Fruit fly (Drosophila melanogaster) whole organism, embryonic: Measurements from ENCODE around the gene CG6830.

ENCODE experiments used
- CG11093 ChIP-seq: fragments of 200-800 bp; sonication (Bioruptor generic); IDR thresholded peaks from 3 replicates; pipeline ENCODE4 v1.3.6; 2022; ENCODE audit warnings: missing biosample characterization, missing genetic modification characterization
- CG11723 ChIP-seq: fragments of 200-800 bp; sonication (Bioruptor generic); optimal IDR thresholded peaks from 2 replicates; lab custom pipeline; 2017; ENCODE audit warnings: missing biosample characterization, mild to moderate bottlenecking, missing genetic modification characterization
- CG12104 ChIP-seq: fragments of 200-800 bp; sonication (Bioruptor generic); optimal IDR thresholded peaks from 3 replicates; lab custom pipeline; 2016; ENCODE audit warnings: missing biosample characterization, missing genetic modification characterization
- CG12299 ChIP-seq: fragments of 200-800 bp; sonication (Bioruptor generic); optimal IDR thresholded peaks from 2 replicates; lab custom pipeline; 2018; ENCODE audit warnings: missing biosample characterization, mild to moderate bottlenecking, missing genetic modification characterization
- CG12391 ChIP-seq: fragments of 200-800 bp; sonication (Bioruptor generic); optimal IDR thresholded peaks from 3 replicates; lab custom pipeline; 2018; ENCODE audit warnings: missing biosample characterization, mild to moderate bottlenecking, missing genetic modification characterization, moderate library complexity
- CG12942 ChIP-seq: fragments of 200-800 bp; sonication (Bioruptor generic); optimal IDR thresholded peaks from 3 replicates; lab custom pipeline; 2016; ENCODE audit warnings: missing biosample characterization, missing genetic modification characterization
- CG13123 ChIP-seq: fragments of 200-800 bp; sonication (Bioruptor generic); optimal IDR thresholded peaks from 2 replicates; lab custom pipeline; 2016; ENCODE audit warnings: missing biosample characterization, missing genetic modification characterization
- CG13287 ChIP-seq: fragments of 200-800 bp; sonication (Bioruptor generic); IDR thresholded peaks from 2 replicates; pipeline ENCODE4 v1.3.6; 2022; ENCODE audit warnings: missing biosample characterization, missing genetic modification characterization; ENCODE audit not compliant: partially characterized antibody
- CG17802 ChIP-seq: fragments of 200-800 bp; sonication (Bioruptor generic); optimal IDR thresholded peaks from 2 replicates; lab custom pipeline; 2018; ENCODE audit warnings: missing biosample characterization, mild to moderate bottlenecking, missing genetic modification characterization, moderate library complexity
- CG17912 ChIP-seq: fragments of 200-800 bp; sonication (Bioruptor generic); optimal IDR thresholded peaks from 2 replicates; lab custom pipeline; 2018; ENCODE audit warnings: missing biosample characterization, mild to moderate bottlenecking, missing genetic modification characterization
- CG18011 ChIP-seq: fragments of 200-800 bp; sonication (Bioruptor generic); optimal IDR thresholded peaks from 2 replicates; lab custom pipeline; 2017; ENCODE audit warnings: missing biosample characterization, missing genetic modification characterization, mild to moderate bottlenecking, moderate library complexity, missing genotype
- CG2116 ChIP-seq: fragments of 200-800 bp; sonication (Bioruptor generic); optimal IDR thresholded peaks from 3 replicates; lab custom pipeline; 2018; ENCODE audit warnings: missing biosample characterization, mild to moderate bottlenecking, missing genetic modification characterization
- CG2199 ChIP-seq: fragments of 200-800 bp; sonication (Bioruptor generic); IDR thresholded peaks from 3 replicates; pipeline ENCODE4 v1.3.6; 2022; ENCODE audit warnings: missing biosample characterization, missing genetic modification characterization
- CG2712 ChIP-seq: fragments of 200-800 bp; optimal IDR thresholded peaks from 3 replicates; lab custom pipeline; 2019; ENCODE audit warnings: missing biosample characterization, mild to moderate bottlenecking, missing genetic modification characterization, moderate library complexity
- CG3995 ChIP-seq: fragments of 200-800 bp; sonication (Bioruptor generic); optimal IDR thresholded peaks from 3 replicates; lab custom pipeline; 2016; ENCODE audit warnings: missing biosample characterization, missing genetic modification characterization
- CG43689 ChIP-seq: fragments of 200-800 bp; sonication (Bioruptor generic); IDR thresholded peaks from 2 replicates; pipeline ENCODE4 v1.3.6; 2022; ENCODE audit warnings: missing biosample characterization, missing genetic modification characterization
- CG4730 ChIP-seq: fragments of 200-800 bp; sonication (Bioruptor generic); IDR thresholded peaks from 2 replicates; pipeline ENCODE4 v1.3.6; 2022; ENCODE audit warnings: missing biosample characterization, missing genetic modification characterization
- CG5180 ChIP-seq: fragments of 200-800 bp; sonication (Bioruptor generic); optimal IDR thresholded peaks from 3 replicates; lab custom pipeline; 2017; ENCODE audit warnings: missing biosample characterization, missing genetic modification characterization, mild to moderate bottlenecking, moderate library complexity, missing genetic modification reagents
- CG6689 ChIP-seq: fragments of 200-800 bp; sonication (Bioruptor generic); IDR thresholded peaks from 2 replicates; pipeline ENCODE4 v1.3.6; 2022; ENCODE audit warnings: missing biosample characterization, missing genetic modification characterization
- CG7556 ChIP-seq: fragments of 200-800 bp; sonication (Bioruptor generic); optimal IDR thresholded peaks from 2 replicates; lab custom pipeline; 2017; ENCODE audit warnings: missing biosample characterization, mild to moderate bottlenecking, missing genetic modification characterization
- CG8944 ChIP-seq: fragments of 200-800 bp; sonication (Bioruptor generic); optimal IDR thresholded peaks from 3 replicates; lab custom pipeline; 2016; ENCODE audit warnings: missing biosample characterization, missing genetic modification characterization
- Deaf1 ChIP-seq: fragments of 200-800 bp; optimal IDR thresholded peaks from 3 replicates; lab custom pipeline; 2019; ENCODE audit warnings: missing biosample characterization, mild to moderate bottlenecking, missing genetic modification characterization, moderate library complexity
- Doc2 ChIP-seq: fragments of 200-800 bp; sonication (Bioruptor generic); IDR thresholded peaks from 2 replicates; pipeline ENCODE4 v1.3.6; 2022; ENCODE audit warnings: missing biosample characterization, missing genetic modification characterization
- Dref ChIP-seq: fragments of 200-800 bp; sonication (Bioruptor generic); IDR thresholded peaks from 2 replicates; pipeline ENCODE4 v1.3.6; 2022; ENCODE audit warnings: missing biosample characterization, missing genetic modification characterization
- Elba2 ChIP-seq: fragments of 200-800 bp; sonication (Bioruptor generic); optimal IDR thresholded peaks from 3 replicates; lab custom pipeline; 2016; ENCODE audit warnings: missing biosample characterization, missing genetic modification characterization
- HLH4C ChIP-seq: fragments of 200-800 bp; sonication (Bioruptor generic); IDR thresholded peaks from 3 replicates; pipeline ENCODE4 v1.3.6; 2022; ENCODE audit warnings: missing biosample characterization, missing genetic modification characterization; ENCODE audit not compliant: partially characterized antibody
- Hey ChIP-seq: fragments of 200-800 bp; sonication (Bioruptor generic); optimal IDR thresholded peaks from 3 replicates; lab custom pipeline; 2018; ENCODE audit warnings: missing biosample characterization, mild to moderate bottlenecking, missing genetic modification characterization
- Lhr ChIP-seq: fragments of 200-800 bp; sonication (Bioruptor generic); optimal IDR thresholded peaks from 3 replicates; lab custom pipeline; 2017; ENCODE audit warnings: mild to moderate bottlenecking, missing biosample characterization, missing genetic modification reagents, missing genetic modification characterization
- Myb ChIP-seq: fragments of 200-800 bp; sonication (Bioruptor generic); optimal IDR thresholded peaks from 2 replicates; lab custom pipeline; 2016; ENCODE audit warnings: missing biosample characterization, missing genetic modification characterization
- NK7.1 ChIP-seq: fragments of 200-800 bp; sonication (Bioruptor generic); optimal IDR thresholded peaks from 3 replicates; lab custom pipeline; 2016; ENCODE audit warnings: missing biosample characterization, missing genetic modification characterization
- Opbp ChIP-seq: fragments of 200-800 bp; sonication (Bioruptor generic); IDR thresholded peaks from 3 replicates; pipeline ENCODE4 v1.3.6; 2022; ENCODE audit warnings: missing biosample characterization, missing genetic modification characterization; ENCODE audit not compliant: partially characterized antibody
- Poxn ChIP-seq: fragments of 200-800 bp; sonication (Bioruptor generic); IDR thresholded peaks from 2 replicates; pipeline ENCODE4 v1.3.6; 2022; ENCODE audit warnings: missing biosample characterization, missing genetic modification characterization
- Rfx ChIP-seq: fragments of 200-800 bp; sonication (Bioruptor generic); IDR thresholded peaks from 2 replicates; pipeline ENCODE4 v1.3.6; 2022; ENCODE audit warnings: missing biosample characterization, missing genetic modification characterization
- Spps ChIP-seq: fragments of 200-800 bp; sonication (Bioruptor generic); optimal IDR thresholded peaks from 2 replicates; lab custom pipeline; 2018; ENCODE audit warnings: missing biosample characterization, mild to moderate bottlenecking, missing genetic modification characterization
- Taf1 ChIP-seq: fragments of 200-800 bp; sonication (Bioruptor generic); IDR thresholded peaks from 2 replicates; pipeline ENCODE4 v1.3.6; 2022; ENCODE audit warnings: missing biosample characterization, missing genetic modification characterization
- Vsx1 ChIP-seq: fragments of 200-800 bp; sonication (Bioruptor generic); optimal IDR thresholded peaks from 2 replicates; lab custom pipeline; 2017; ENCODE audit warnings: missing biosample characterization, mild to moderate bottlenecking, missing genetic modification characterization, missing genetic modification reagents
- ap ChIP-seq: fragments of 200-800 bp; sonication (Bioruptor generic); IDR thresholded peaks from 2 replicates; pipeline ENCODE4 v1.3.6; 2022; ENCODE audit warnings: missing biosample characterization, missing genetic modification characterization
- az2 ChIP-seq: fragments of 200-800 bp; sonication (Bioruptor generic); optimal IDR thresholded peaks from 3 replicates; lab custom pipeline; 2016; ENCODE audit warnings: missing biosample characterization, missing genetic modification characterization
- da ChIP-seq: fragments of 200-800 bp; sonication (Bioruptor generic); optimal IDR thresholded peaks from 2 replicates; lab custom pipeline; 2016; ENCODE audit warnings: missing biosample characterization, missing genetic modification characterization
- dysf ChIP-seq: fragments of 200-800 bp; sonication (Bioruptor generic); IDR thresholded peaks from 3 replicates; pipeline ENCODE4 v1.3.6; 2022; ENCODE audit warnings: missing biosample characterization, missing genetic modification characterization
- exex ChIP-seq: fragments of 200-800 bp; sonication (Bioruptor generic); optimal IDR thresholded peaks from 4 replicates; lab custom pipeline; 2018; ENCODE audit warnings: missing biosample characterization, mild to moderate bottlenecking, missing genetic modification characterization, moderate library complexity
- hb ChIP-seq: fragments of 200-800 bp; sonication (Bioruptor generic); IDR thresholded peaks from 3 replicates; pipeline ENCODE4 v1.3.6; 2022; ENCODE audit warnings: missing biosample characterization, missing genetic modification characterization; ENCODE audit not compliant: partially characterized antibody
- jigr1 ChIP-seq: fragments of 200-800 bp; sonication (Bioruptor generic); IDR thresholded peaks from 3 replicates; pipeline ENCODE4 v1.3.6; 2022; ENCODE audit warnings: missing biosample characterization, missing genetic modification characterization
- lola ChIP-seq, 3 experiments: fragments of >200 bp in 2 of 3; fragments of 200-800 bp in 1 of 3; sonication (Bioruptor generic) in 1 of 3; optimal IDR thresholded peaks; 2 replicates each; lab custom pipeline; 2017 to 2019; ENCODE audit warnings: missing biosample characterization in 3 of 3, missing genetic modification characterization in 3 of 3, mild to moderate bottlenecking in 1 of 3, moderate library complexity in 1 of 3
- org-1 ChIP-seq: fragments of 200-800 bp; sonication (Bioruptor generic); optimal IDR thresholded peaks from 2 replicates; lab custom pipeline; 2017; ENCODE audit warnings: missing biosample characterization, missing genetic modification characterization
- p53 ChIP-seq: fragments of 200-800 bp; sonication (Bioruptor generic); optimal IDR thresholded peaks from 2 replicates; lab custom pipeline; 2016; ENCODE audit warnings: missing biosample characterization, missing genetic modification characterization
- stwl ChIP-seq: fragments of 200-800 bp; sonication (Bioruptor generic); optimal IDR thresholded peaks from 3 replicates; lab custom pipeline; 2018; ENCODE audit warnings: missing biosample characterization, mild to moderate bottlenecking, missing genetic modification characterization, moderate library complexity
- tap ChIP-seq: fragments of 200-800 bp; optimal IDR thresholded peaks from 3 replicates; lab custom pipeline; 2019; ENCODE audit warnings: missing biosample characterization, mild to moderate bottlenecking, missing genetic modification characterization, moderate library complexity
- tgo ChIP-seq: fragments of 200-800 bp; sonication (Bioruptor generic); IDR thresholded peaks from 3 replicates; pipeline ENCODE4 v1.3.6; 2022; ENCODE audit warnings: missing biosample characterization, missing genetic modification characterization
- twi ChIP-seq: fragments of 200-800 bp; optimal IDR thresholded peaks from 2 replicates; lab custom pipeline; 2019; ENCODE audit warnings: missing biosample characterization, mild to moderate bottlenecking, missing genetic modification characterization, moderate library complexity
- unpg ChIP-seq: fragments of 200-800 bp; sonication (Bioruptor generic); optimal IDR thresholded peaks from 3 replicates; lab custom pipeline; 2018; ENCODE audit warnings: missing biosample characterization, mild to moderate bottlenecking, missing genetic modification characterization, moderate library complexity
- vfl ChIP-seq: fragments of 200-800 bp; sonication (Bioruptor generic); optimal IDR thresholded peaks from 2 replicates; lab custom pipeline; 2016; ENCODE audit warnings: missing biosample characterization, missing genetic modification characterization

Gene CG6830

dm6 chr3R:11665508-11665907 is 18.6 kb downstream of the CG6830 start (continued):
- no peak for TF ChIP-seq Elba2 (GFP tag; lab: Kevin White, UChicago)
- no peak for TF ChIP-seq ap
- TF ChIP-seq CG12942 = no peak
- no peak for TF ChIP-seq CG17912 (GFP tag; lab: Kevin White, UChicago)
- TF ChIP-seq twi = no peak
- no peak for TF ChIP-seq jigr1 (GFP tag; lab: Robert Waterston, UW)
- no peak for TF ChIP-seq vfl
- no peak for TF ChIP-seq CG12391 (tag; lab: Kevin White, UChicago)
- TF ChIP-seq exex (tag; lab: Kevin White, UChicago) = no peak
- TF ChIP-seq CG12104 = no peak
- no peak for TF ChIP-seq Myb (GFP tag; lab: Kevin White, UChicago)
- TF ChIP-seq hb (GFP tag; lab: Robert Waterston, UW) = no peak
- TF ChIP-seq CG6689 = no peak
- TF ChIP-seq CG13123 (GFP tag; lab: Kevin White, UChicago) = no peak
- no peak for TF ChIP-seq CG43689 (GFP tag; lab: Robert Waterston, UW)
- peak; percentile 26 for TF ChIP-seq Lhr (GFP tag; lab: Kevin White, UChicago)
- no peak for TF ChIP-seq CG11723 (GFP tag; lab: Kevin White, UChicago)
- peak; percentile 35 for TF ChIP-seq stwl (tag; lab: Kevin White, UChicago)
- no peak for TF ChIP-seq da (GFP tag; lab: Kevin White, UChicago)
- TF ChIP-seq CG8944 (GFP tag; lab: Kevin White, UChicago) = no peak
- no peak for TF ChIP-seq CG12299 (tag; lab: Kevin White, UChicago)
- TF ChIP-seq CG17802 = no peak
- no peak for TF ChIP-seq Dref (GFP tag; lab: Robert Waterston, UW)
- TF ChIP-seq CG13287 (GFP tag; lab: Robert Waterston, UW) = peak; percentile 16; the same call in 1 of the 2 replicates
- peak; percentile 13 for TF ChIP-seq CG2712 (tag; lab: Kevin White, UChicago)
- peak; percentile 4 for TF ChIP-seq CG2116
- TF ChIP-seq CG11093 (GFP tag; lab: Robert Waterston, UW) = no peak
- TF ChIP-seq Hey (tag; lab: Kevin White, UChicago) = no peak
- TF ChIP-seq unpg (GFP tag; lab: Kevin White, UChicago) = no peak
- no peak for TF ChIP-seq Poxn (GFP tag; lab: Robert Waterston, UW)
- TF ChIP-seq az2 (GFP tag; lab: Kevin White, UChicago) = no peak
- TF ChIP-seq org-1 (GFP tag; lab: Kevin White, UChicago) = no peak
- no peak for TF ChIP-seq p53
- no peak for TF ChIP-seq tap (tag; lab: Kevin White, UChicago)
- TF ChIP-seq lola (GFP tag; optimal IDR thresholded peaks at IDR 0.05; lab: Kevin White, UChicago) = no peak
- 0 out of 2 replicates have a peak, but pooled peaks have one; percentile 5 for TF ChIP-seq Rfx (GFP tag; lab: Robert Waterston, UW)
- TF ChIP-seq dysf (GFP tag; lab: Robert Waterston, UW) = no peak
- TF ChIP-seq tgo (GFP tag; lab: Robert Waterston, UW) = no peak
- no peak for TF ChIP-seq Doc2
- TF ChIP-seq Taf1 (GFP tag; lab: Robert Waterston, UW) = no peak
- no peak for TF ChIP-seq CG7556 (GFP tag; lab: Kevin White, UChicago)
- TF ChIP-seq Vsx1 (GFP tag; lab: Kevin White, UChicago) = no peak
- TF ChIP-seq CG18011 (GFP tag; lab: Kevin White, UChicago) = no peak
- no peak for TF ChIP-seq NK7.1 (GFP tag; lab: Kevin White, UChicago)
- 0 out of 3 replicates have a peak, but pooled peaks have one; percentile 35 for TF ChIP-seq CG2199 (GFP tag; lab: Robert Waterston, UW)
- peak; percentile 17 for TF ChIP-seq CG3995 (GFP tag; lab: Kevin White, UChicago)
- TF ChIP-seq Spps = no peak
- TF ChIP-seq Deaf1 (tag; lab: Kevin White, UChicago) = no peak
- TF ChIP-seq CG5180 (GFP tag; lab: Kevin White, UChicago) = no peak
- no peak for TF ChIP-seq CG4730 (GFP tag; lab: Robert Waterston, UW)
- TF ChIP-seq Opbp (GFP tag; lab: Robert Waterston, UW) = peak; percentile 36; the same call in 1 of the 3 replicates
- no peak for TF ChIP-seq HLH4C (GFP tag; lab: Robert Waterston, UW)
